Fruit fly (Drosophila melanogaster) whole organism, larva: ENCODE data around the gene CG4036.

Experiments
- noc ChIP-seq: fragments of 200-800 bp; sonication (Bioruptor generic); optimal IDR thresholded peaks from 3 replicates; lab custom pipeline; 2019; ENCODE audit warnings: missing biosample characterization, mild to moderate bottlenecking, missing genetic modification characterization, moderate library complexity

The CG4036 gene

dm6 chr2L:9790535-9790992 is at the start of gene CG4036:
CG4036 (plus strand) TSS chr2L:9790882.
- TF ChIP-seq noc (tag; lab: Kevin White, UChicago): no peak

dm6 chr2L:9743823-9744222 is 46.9 kb upstream of the CG4036 start:
- TF ChIP-seq noc (tag; lab: Kevin White, UChicago): no peak

dm6 chr2L:9744634-9745033 is 46.0 kb upstream of the CG4036 start:
- no peak for TF ChIP-seq noc (tag; lab: Kevin White, UChicago)

- TF ChIP-seq noc (tag; lab: Kevin White, UChicago): no peak
These were observed 44.2 kb upstream of the CG4036 start, which contains the start of gene Nckx30C for dm6 chr2L:9746236-9747225. Nckx30C (minus strand) TSS chr2L:9746495.

- no peak for TF ChIP-seq noc (tag; lab: Kevin White, UChicago)
These were observed 40.9 kb upstream of the CG4036 start, which contains the start of gene Cyp4e3 for dm6 chr2L:9749745-9750144. Cyp4e3 (minus strand) TSS chr2L:9750071.

- TF ChIP-seq noc (tag; lab: Kevin White, UChicago): no peak
These were observed 37.3 kb upstream of the CG4036 start for dm6 chr2L:9753357-9753756.

- TF ChIP-seq noc (tag; lab: Kevin White, UChicago): no peak
These were observed 35.9 kb upstream of the CG4036 start for dm6 chr2L:9754817-9755216.

dm6 chr2L:9757990-9758814 is 32.5 kb upstream of the CG4036 start, which contains the start of gene zf30C:
zf30C (plus strand) TSS chr2L:9758342.
- peak; percentile 61 for TF ChIP-seq noc (tag; lab: Kevin White, UChicago)

dm6 chr2L:9758856-9759255 is 31.8 kb upstream of the CG4036 start:
- TF ChIP-seq noc (tag; lab: Kevin White, UChicago): no peak

- TF ChIP-seq noc (tag; lab: Kevin White, UChicago): peak; percentile 51
These were observed 27.3 kb upstream of the CG4036 start, which contains the start of the genes Taf11 and und for dm6 chr2L:9763212-9763869. Taf11 (minus strand) TSS chr2L:9763262. und (plus strand) TSS chr2L:9763369.

- no peak for TF ChIP-seq noc (tag; lab: Kevin White, UChicago)
These were observed 23.9 kb upstream of the CG4036 start, which contains the start of gene CG4017 for dm6 chr2L:9766758-9767157. CG4017 (plus strand) TSS chr2L:9767058.

- TF ChIP-seq noc (tag; lab: Kevin White, UChicago): peak; percentile 58
These were observed 21.9 kb upstream of the CG4036 start, which contains the start of gene CG17633 for dm6 chr2L:9768735-9769134. CG17633 (plus strand) TSS chr2L:9769060.

dm6 chr2L:9770896-9771295 is 19.8 kb upstream of the CG4036 start, which contains the start of gene ppk18:
ppk18 (minus strand) TSS chr2L:9770996.
- no peak for TF ChIP-seq noc (tag; lab: Kevin White, UChicago)

- no peak for TF ChIP-seq noc (tag; lab: Kevin White, UChicago)
These were observed 15.6 kb upstream of the CG4036 start, which contains the start of the genes ppk11 and ppk16 for dm6 chr2L:9774980-9775628. ppk11 (minus strand) TSS chr2L:9775030. ppk16 (minus strand) TSS chr2L:9775030.
